Fruit fly (Drosophila melanogaster) whole organism, prepupa: ENCODE measurements around the gene CG43064.

Experiments used
- CG6808 ChIP-seq: fragments of 200-800 bp; sonication (Bioruptor generic); optimal IDR thresholded peaks from 3 replicates; lab custom pipeline; 2017; ENCODE audit warnings: missing biosample characterization, missing genetic modification characterization, mild to moderate bottlenecking, moderate library complexity, missing genetic modification reagents
- Met ChIP-seq: fragments of 200-800 bp; sonication (Bioruptor generic); optimal IDR thresholded peaks from 3 replicates; lab custom pipeline; 2016; ENCODE audit warnings: missing biosample characterization, missing genetic modification characterization
- Sox14 ChIP-seq: fragments of 200-800 bp; sonication (Bioruptor generic); optimal IDR thresholded peaks from 3 replicates; lab custom pipeline; 2016; ENCODE audit warnings: missing biosample characterization, missing genetic modification characterization
- fkh ChIP-seq: fragments of 200-800 bp; sonication (Bioruptor generic); optimal IDR thresholded peaks from 3 replicates; lab custom pipeline; 2017; ENCODE audit warnings: missing biosample characterization, mild to moderate bottlenecking, missing genetic modification characterization, moderate library complexity

- TF ChIP-seq CG6808: no peak
- TF ChIP-seq fkh: no peak
- TF ChIP-seq Sox14: peak; percentile 31
- no peak for TF ChIP-seq Met (GFP tag; lab: Kevin White, UChicago)
Measured at dm6 chr3L:11821723-11822445, 14.6 kb downstream of the CG43064 start, which contains the start of the genes CG11597 and CG5946.
